Fruit fly (Drosophila melanogaster): ENCODE measurements around the gene dpr9.

Gene dpr9

dm6 chr3R:15089250-15089921 lies 12.4 kb upstream of the dpr9 start:
- no peak for TF ChIP-seq cic (GFP tag; optimal IDR thresholded peaks at IDR 0.05)
- TF ChIP-seq kay (GFP tag; ENCODE audit: borderline replicate concordance): no peak
- no peak for TF ChIP-seq CG33017 (tag; optimal IDR thresholded peaks at IDR 0.05)
- TF ChIP-seq Clk (GFP tag; optimal IDR thresholded peaks at IDR 0.05): no peak
- TF ChIP-seq pad (GFP tag; optimal IDR thresholded peaks at IDR 0.05): no peak
- TF ChIP-seq CG7101 (tag; optimal IDR thresholded peaks at IDR 0.05): no peak
- TF ChIP-seq tj (GFP tag; optimal IDR thresholded peaks at IDR 0.05): no peak
- TF ChIP-seq Crg-1 (GFP tag; optimal IDR thresholded peaks at IDR 0.05): no peak
- TF ChIP-seq Mnt (GFP tag; optimal IDR thresholded peaks at IDR 0.05): no peak
- no peak for TF ChIP-seq CG12768 (GFP tag; optimal IDR thresholded peaks at IDR 0.05)
- no peak for TF ChIP-seq CG14711 (tag; optimal IDR thresholded peaks at IDR 0.05)
- no peak for TF ChIP-seq CG11617 (GFP tag; optimal IDR thresholded peaks at IDR 0.05)
- TF ChIP-seq Hr96 (GFP tag; optimal IDR thresholded peaks at IDR 0.05): no peak

- TF ChIP-seq cic (GFP tag; optimal IDR thresholded peaks at IDR 0.05) (no peak), Mnt (GFP tag; optimal IDR thresholded peaks at IDR 0.05) (no peak), tj (GFP tag; optimal IDR thresholded peaks at IDR 0.05) (peak; percentile 82), Clk (GFP tag; optimal IDR thresholded peaks at IDR 0.05) (no peak)
Observed at dm6 chr3R:15088258-15088657, 11.3 kb upstream of the dpr9 start.

- TF ChIP-seq CG12768 (GFP tag; optimal IDR thresholded peaks at IDR 0.05) (no peak), tj (GFP tag; optimal IDR thresholded peaks at IDR 0.05) (no peak), pad (GFP tag; optimal IDR thresholded peaks at IDR 0.05) (no peak), Crg-1 (GFP tag; optimal IDR thresholded peaks at IDR 0.05) (no peak), kay (GFP tag; ENCODE audit: borderline replicate concordance) (no peak), CG11617 (GFP tag; optimal IDR thresholded peaks at IDR 0.05) (no peak), Clk (GFP tag; optimal IDR thresholded peaks at IDR 0.05) (no peak), toe (GFP tag; optimal IDR thresholded peaks at IDR 0.05) (no peak), cnc (optimal IDR thresholded peaks at IDR 0.05) (no peak), Mnt (GFP tag; optimal IDR thresholded peaks at IDR 0.05) (no peak), Hr96 (GFP tag; optimal IDR thresholded peaks at IDR 0.05) (no peak)
Observed at dm6 chr3R:15087606-15088193, 10.7 kb upstream of the dpr9 start.

dm6 chr3R:15087043-15087442 lies 10.0 kb upstream of the dpr9 start:
- TF ChIP-seq tj (GFP tag; optimal IDR thresholded peaks at IDR 0.05) (peak; percentile 81), CG1620 (GFP tag; optimal IDR thresholded peaks at IDR 0.05) (no peak), CG14711 (tag; optimal IDR thresholded peaks at IDR 0.05) (no peak)

dm6 chr3R:15084461-15085106 lies 7.6 kb upstream of the dpr9 start:
- no peak for TF ChIP-seq Clk (GFP tag; optimal IDR thresholded peaks at IDR 0.05)
- TF ChIP-seq CG14711 (tag; optimal IDR thresholded peaks at IDR 0.05): no peak
- no peak for TF ChIP-seq CG11617 (GFP tag; optimal IDR thresholded peaks at IDR 0.05)
- TF ChIP-seq cic (GFP tag; optimal IDR thresholded peaks at IDR 0.05): no peak
- TF ChIP-seq CG1620 (GFP tag; optimal IDR thresholded peaks at IDR 0.05): no peak

dm6 chr3R:15083676-15084216 lies 6.7 kb upstream of the dpr9 start:
- TF ChIP-seq CG5204 (GFP tag; optimal IDR thresholded peaks at IDR 0.05): no peak
- TF ChIP-seq cnc (optimal IDR thresholded peaks at IDR 0.05): no peak
- TF ChIP-seq CG7101 (tag; optimal IDR thresholded peaks at IDR 0.05): no peak
- TF ChIP-seq Clk (GFP tag; optimal IDR thresholded peaks at IDR 0.05): no peak
- no peak for TF ChIP-seq CG7045 (GFP tag; optimal IDR thresholded peaks at IDR 0.05)
- TF ChIP-seq pad (GFP tag; optimal IDR thresholded peaks at IDR 0.05): no peak
- TF ChIP-seq ovo (GFP tag; optimal IDR thresholded peaks at IDR 0.05): no peak
- TF ChIP-seq CG33017 (tag; optimal IDR thresholded peaks at IDR 0.05): no peak
- no peak for TF ChIP-seq CG12768 (GFP tag; optimal IDR thresholded peaks at IDR 0.05)
- no peak for TF ChIP-seq CG14711 (tag; optimal IDR thresholded peaks at IDR 0.05)
- no peak for TF ChIP-seq CG11617 (GFP tag; optimal IDR thresholded peaks at IDR 0.05)
- no peak for TF ChIP-seq Mnt (GFP tag; optimal IDR thresholded peaks at IDR 0.05)
- no peak for TF ChIP-seq Crg-1 (GFP tag; optimal IDR thresholded peaks at IDR 0.05)
- no peak for TF ChIP-seq Hr96 (GFP tag; optimal IDR thresholded peaks at IDR 0.05)

- TF ChIP-seq bab1 (GFP tag; optimal IDR thresholded peaks at IDR 0.05): no peak
- no peak for TF ChIP-seq Clk (GFP tag; optimal IDR thresholded peaks at IDR 0.05)
- TF ChIP-seq CG7045 (GFP tag; optimal IDR thresholded peaks at IDR 0.05): no peak
- TF ChIP-seq CG12768 (GFP tag; optimal IDR thresholded peaks at IDR 0.05): no peak
- TF ChIP-seq CG33017 (tag; optimal IDR thresholded peaks at IDR 0.05): no peak
- TF ChIP-seq Mnt (GFP tag; optimal IDR thresholded peaks at IDR 0.05): no peak
- no peak for TF ChIP-seq Crg-1 (GFP tag; optimal IDR thresholded peaks at IDR 0.05)
- no peak for TF ChIP-seq CG7101 (tag; optimal IDR thresholded peaks at IDR 0.05)
- no peak for TF ChIP-seq Hr96 (GFP tag; optimal IDR thresholded peaks at IDR 0.05)
Observed at dm6 chr3R:15079185-15079584, 2.2 kb upstream of the dpr9 start, which contains the start of gene CG6974. Gene CG6974, minus strand, starts transcription at chr3R:15079285.

Measured in whole organism, adult.